Fruit fly (Drosophila melanogaster) whole organism, embryonic: ENCODE data around the gene CG9286.

Experiments used
- Atf3 ChIP-seq: fragments of 200-800 bp; sonication (Bioruptor generic); optimal IDR thresholded peaks from 3 replicates; lab custom pipeline; 2016; ENCODE audit warnings: missing biosample characterization, missing genetic modification characterization
- B-H1 ChIP-seq: fragments of 200-800 bp; sonication (Bioruptor generic); IDR thresholded peaks from 3 replicates; pipeline ENCODE4 v1.3.6; 2022; ENCODE audit warnings: missing biosample characterization, missing genetic modification characterization
- CG10462 ChIP-seq: fragments of 200-800 bp; sonication (Bioruptor generic); optimal IDR thresholded peaks from 2 replicates; lab custom pipeline; 2016; ENCODE audit warnings: missing biosample characterization, missing genetic modification characterization
- CG10543 ChIP-seq: fragments of 200-800 bp; sonication (Bioruptor generic); optimal IDR thresholded peaks from 3 replicates; lab custom pipeline; 2017; ENCODE audit warnings: missing biosample characterization, mild to moderate bottlenecking, missing genetic modification characterization, moderate library complexity
- CG10654 ChIP-seq: fragments of 200-800 bp; sonication (Bioruptor generic); optimal IDR thresholded peaks from 2 replicates; lab custom pipeline; 2016; ENCODE audit warnings: missing biosample characterization, missing genetic modification characterization
- CG10979 ChIP-seq: fragments of 200-800 bp; sonication (Bioruptor generic); optimal IDR thresholded peaks from 2 replicates; lab custom pipeline; 2018; ENCODE audit warnings: missing biosample characterization, mild to moderate bottlenecking, missing genetic modification characterization, moderate library complexity
- CG11723 ChIP-seq: fragments of 200-800 bp; sonication (Bioruptor generic); optimal IDR thresholded peaks from 2 replicates; lab custom pipeline; 2017; ENCODE audit warnings: missing biosample characterization, mild to moderate bottlenecking, missing genetic modification characterization
- CG12769 ChIP-seq: fragments of 200-800 bp; sonication (Bioruptor generic); optimal IDR thresholded peaks from 2 replicates; lab custom pipeline; 2019; ENCODE audit warnings: missing biosample characterization, mild to moderate bottlenecking, missing genetic modification characterization, moderate library complexity
- CG13123 ChIP-seq: fragments of 200-800 bp; sonication (Bioruptor generic); optimal IDR thresholded peaks from 2 replicates; lab custom pipeline; 2016; ENCODE audit warnings: missing biosample characterization, missing genetic modification characterization
- CG13287 ChIP-seq: fragments of 200-800 bp; sonication (Bioruptor generic); IDR thresholded peaks from 2 replicates; pipeline ENCODE4 v1.3.6; 2022; ENCODE audit warnings: missing biosample characterization, missing genetic modification characterization; ENCODE audit not compliant: partially characterized antibody
- CG14014 ChIP-seq: fragments of 200-800 bp; sonication (Bioruptor generic); IDR thresholded peaks from 2 replicates; pipeline ENCODE4 v1.3.6; 2022; ENCODE audit warnings: missing biosample characterization, missing genetic modification characterization
- CG1529 ChIP-seq: fragments of 200-800 bp; sonication (Bioruptor generic); optimal IDR thresholded peaks from 3 replicates; lab custom pipeline; 2018; ENCODE audit warnings: missing biosample characterization, missing genetic modification characterization
- CG17385 ChIP-seq: fragments of 200-800 bp; sonication (Bioruptor generic); optimal IDR thresholded peaks from 3 replicates; lab custom pipeline; 2018; ENCODE audit warnings: missing biosample characterization, mild to moderate bottlenecking, missing genetic modification characterization
- CG17612 ChIP-seq: fragments of 200-800 bp; sonication (Bioruptor generic); IDR thresholded peaks from 2 replicates; pipeline ENCODE4 v1.3.6; 2022; ENCODE audit warnings: missing biosample characterization, missing genetic modification characterization
- CG18476 ChIP-seq: fragments of 200-800 bp; sonication (Bioruptor generic); optimal IDR thresholded peaks from 2 replicates; lab custom pipeline; 2016; ENCODE audit warnings: missing biosample characterization, mild to moderate bottlenecking, missing genetic modification characterization
- CG18619 ChIP-seq: fragments of 200-800 bp; sonication (Bioruptor generic); optimal IDR thresholded peaks from 3 replicates; lab custom pipeline; 2017; ENCODE audit warnings: missing biosample characterization, mild to moderate bottlenecking, missing genetic modification characterization
- CG2678 ChIP-seq: fragments of 200-800 bp; sonication (Bioruptor generic); optimal IDR thresholded peaks from 3 replicates; lab custom pipeline; 2019; ENCODE audit warnings: missing biosample characterization, mild to moderate bottlenecking, missing genetic modification characterization, moderate library complexity
- CG3847 ChIP-seq: fragments of 200-800 bp; sonication (Bioruptor generic); IDR thresholded peaks from 2 replicates; pipeline ENCODE4 v1.3.6; 2022; ENCODE audit warnings: missing biosample characterization, missing genetic modification characterization
- CG42726 ChIP-seq: fragments of 200-800 bp; sonication (Bioruptor generic); IDR thresholded peaks from 2 replicates; pipeline ENCODE4 v1.3.6; 2022; ENCODE audit warnings: missing biosample characterization, missing genetic modification characterization; ENCODE audit not compliant: partially characterized antibody
- CG6791 ChIP-seq: fragments of 200-800 bp; sonication (Bioruptor generic); IDR thresholded peaks from 3 replicates; pipeline ENCODE4 v1.3.6; 2022; ENCODE audit warnings: missing biosample characterization, missing genetic modification characterization; ENCODE audit not compliant: partially characterized antibody
- CG8281 ChIP-seq: fragments of 200-800 bp; sonication (Bioruptor generic); optimal IDR thresholded peaks from 2 replicates; lab custom pipeline; 2018; ENCODE audit warnings: missing biosample characterization, mild to moderate bottlenecking, missing genetic modification characterization, moderate library complexity
- CG9727 ChIP-seq: fragments of 200-800 bp; sonication (Bioruptor generic); optimal IDR thresholded peaks from 3 replicates; lab custom pipeline; 2017; ENCODE audit warnings: missing biosample characterization, mild to moderate bottlenecking, missing genetic modification characterization
- CG9876 ChIP-seq: fragments of 200-800 bp; sonication (Bioruptor generic); optimal IDR thresholded peaks from 2 replicates; lab custom pipeline; 2016; ENCODE audit warnings: missing biosample characterization, missing genetic modification characterization
- HmgZ ChIP-seq: fragments of 200-800 bp; sonication (Bioruptor generic); optimal IDR thresholded peaks from 2 replicates; lab custom pipeline; 2018; ENCODE audit warnings: missing biosample characterization, mild to moderate bottlenecking, missing genetic modification characterization
- Hmr ChIP-seq: fragments of 200-800 bp; sonication (Bioruptor generic); optimal IDR thresholded peaks from 3 replicates; lab custom pipeline; 2017; ENCODE audit warnings: mild to moderate bottlenecking, missing biosample characterization, missing genetic modification reagents, missing genetic modification characterization
- Hmx ChIP-seq: fragments of 200-800 bp; sonication (Bioruptor generic); optimal IDR thresholded peaks from 2 replicates; lab custom pipeline; 2016; ENCODE audit warnings: missing biosample characterization, missing genetic modification characterization
- Kr ChIP-seq: fragments of 200-800 bp; sonication (Bioruptor generic); optimal IDR thresholded peaks from 2 replicates; lab custom pipeline; 2017; ENCODE audit warnings: missing biosample characterization, mild to moderate bottlenecking, missing genetic modification characterization
- MBD-R2 ChIP-seq: fragments of 200-800 bp; sonication (Bioruptor generic); IDR thresholded peaks from 2 replicates; pipeline ENCODE4 v1.3.6; 2022; ENCODE audit warnings: missing biosample characterization, missing genetic modification characterization
- Neu2 ChIP-seq: fragments of 200-800 bp; sonication (Bioruptor generic); optimal IDR thresholded peaks from 3 replicates; lab custom pipeline; 2016; ENCODE audit warnings: missing biosample characterization, missing genetic modification characterization, borderline replicate concordance
- Rfx ChIP-seq: fragments of 200-800 bp; sonication (Bioruptor generic); IDR thresholded peaks from 2 replicates; pipeline ENCODE4 v1.3.6; 2022; ENCODE audit warnings: missing biosample characterization, missing genetic modification characterization
- Side ChIP-seq: fragments of 200-800 bp; sonication (Bioruptor generic); optimal IDR thresholded peaks from 2 replicates; lab custom pipeline; 2016; ENCODE audit warnings: missing biosample characterization, missing genetic modification characterization
- Sox102F ChIP-seq: fragments of 200-800 bp; sonication (Bioruptor generic); optimal IDR thresholded peaks from 2 replicates; lab custom pipeline; 2018; ENCODE audit warnings: missing biosample characterization, mild to moderate bottlenecking, missing genetic modification characterization, moderate library complexity
- Xbp1 ChIP-seq: fragments of 200-800 bp; sonication (Bioruptor generic); optimal IDR thresholded peaks from 3 replicates; lab custom pipeline; 2016; ENCODE audit warnings: missing biosample characterization, mild to moderate bottlenecking, missing genetic modification characterization
- amos ChIP-seq: fragments of 200-800 bp; sonication (Bioruptor generic); IDR thresholded peaks from 2 replicates; pipeline ENCODE4 v1.3.6; 2022; ENCODE audit warnings: missing biosample characterization, missing genetic modification characterization; ENCODE audit not compliant: partially characterized antibody
- bbx ChIP-seq: fragments of 200-800 bp; sonication (Bioruptor generic); IDR thresholded peaks from 2 replicates; pipeline ENCODE4 v1.3.6; 2022; ENCODE audit warnings: missing biosample characterization, missing genetic modification characterization; ENCODE audit not compliant: partially characterized antibody
- bsh ChIP-seq, 2 experiments: fragments of 200-800 bp; sonication (Bioruptor generic); optimal IDR thresholded peaks; 2 replicates each; lab custom pipeline; 2017 to 2018; ENCODE audit warnings: mild to moderate bottlenecking in 2 of 2, missing biosample characterization in 2 of 2, missing genetic modification characterization in 2 of 2, moderate library complexity in 1 of 2
- caup ChIP-seq: fragments of 200-800 bp; sonication (Bioruptor generic); optimal IDR thresholded peaks from 3 replicates; lab custom pipeline; 2017; ENCODE audit warnings: missing biosample characterization, mild to moderate bottlenecking, missing genetic modification characterization, moderate library complexity; ENCODE audit not compliant: severe bottlenecking
- gcm ChIP-seq: fragments of 200-800 bp; sonication (Bioruptor generic); optimal IDR thresholded peaks from 2 replicates; lab custom pipeline; 2019; ENCODE audit warnings: missing biosample characterization, mild to moderate bottlenecking, missing genetic modification characterization, moderate library complexity
- grau ChIP-seq: fragments of 200-800 bp; optimal IDR thresholded peaks from 3 replicates; lab custom pipeline; 2019; ENCODE audit warnings: missing biosample characterization, mild to moderate bottlenecking, missing genetic modification characterization, moderate library complexity
- lov ChIP-seq, 2 experiments: fragments of 200-800 bp in 1 of 2; fragments of >200 bp in 1 of 2; sonication (Bioruptor generic) in 1 of 2; IDR thresholded peaks in 1 of 2; optimal IDR thresholded peaks in 1 of 2; 2 replicates in 1 of 2; 3 replicates in 1 of 2; pipeline versions ENCODE4 v1.3.6 to Lab custom; 2017 to 2022; ENCODE audit warnings: missing biosample characterization in 1 of 2, missing genetic modification characterization in 1 of 2
- nerfin-1 ChIP-seq: fragments of 200-800 bp; sonication (Bioruptor generic); optimal IDR thresholded peaks from 3 replicates; lab custom pipeline; 2019; ENCODE audit warnings: missing biosample characterization, mild to moderate bottlenecking, missing genetic modification characterization, moderate library complexity
- nerfin-2 ChIP-seq: fragments of 200-800 bp; sonication (Bioruptor generic); IDR thresholded peaks from 2 replicates; pipeline ENCODE4 v1.3.6; 2022; ENCODE audit warnings: missing biosample characterization, missing genetic modification characterization; ENCODE audit not compliant: partially characterized antibody
- sim ChIP-seq: fragments of 200-800 bp; sonication (Bioruptor generic); IDR thresholded peaks from 2 replicates; pipeline ENCODE4 v1.3.6; 2022; ENCODE audit warnings: missing biosample characterization, missing genetic modification characterization
- sisA ChIP-seq: fragments of 200-800 bp; sonication (Bioruptor generic); IDR thresholded peaks from 2 replicates; pipeline ENCODE4 v1.3.6; 2022; ENCODE audit warnings: missing biosample characterization, missing genetic modification characterization
- slbo ChIP-seq: fragments of 200-800 bp; sonication (Bioruptor generic); IDR thresholded peaks from 2 replicates; pipeline ENCODE4 v1.3.6; 2022; ENCODE audit warnings: missing biosample characterization, missing genetic modification characterization
- tio ChIP-seq: fragments of 200-800 bp; sonication (Bioruptor generic); optimal IDR thresholded peaks from 2 replicates; lab custom pipeline; 2017; ENCODE audit warnings: missing biosample characterization, missing genetic modification characterization, inconsistent platforms
- toy ChIP-seq: fragments of 200-800 bp; sonication (Bioruptor generic); IDR thresholded peaks from 2 replicates; pipeline ENCODE4 v1.3.6; 2022; ENCODE audit warnings: missing biosample characterization, missing genetic modification characterization
- usp ChIP-seq: fragments of >200 bp; optimal IDR thresholded peaks from 2 replicates; lab custom pipeline; 2017; ENCODE audit warnings: missing biosample characterization, missing genetic modification characterization

The CG9286 gene

dm6 chr3R:13802057-13802817 is 21.5 kb downstream of the CG9286 start (continued):
- TF ChIP-seq bbx (GFP tag; lab: Robert Waterston, UW) = no peak
- TF ChIP-seq CG18476 (GFP tag; lab: Kevin White, UChicago) = no peak
- no peak for TF ChIP-seq tio (GFP tag; lab: Kevin White, UChicago)
- no peak for TF ChIP-seq amos (GFP tag; lab: Robert Waterston, UW)
- TF ChIP-seq Hmr (GFP tag; lab: Kevin White, UChicago) = peak; percentile 28
- TF ChIP-seq CG14014 (GFP tag; lab: Robert Waterston, UW) = no peak
- TF ChIP-seq lov (optimal IDR thresholded peaks at IDR 0.05; lab: Kevin White, UChicago) = no peak
- no peak for TF ChIP-seq lov (GFP tag; IDR thresholded peaks at IDR 0.05; lab: Robert Waterston, UW)
- TF ChIP-seq CG9727 (GFP tag; lab: Kevin White, UChicago) = no peak
- peak; percentile 27; the same call in 1 of the 3 replicates for TF ChIP-seq CG6791 (GFP tag; lab: Robert Waterston, UW)
- TF ChIP-seq toy (GFP tag; lab: Robert Waterston, UW) = no peak
- no peak for TF ChIP-seq slbo
- TF ChIP-seq CG11723 (GFP tag; lab: Kevin White, UChicago) = no peak
- no peak for TF ChIP-seq CG1529 (GFP tag; lab: Kevin White, UChicago)
- peak; percentile 44 for TF ChIP-seq caup (GFP tag; lab: Kevin White, UChicago)
- TF ChIP-seq CG10654 (GFP tag; lab: Kevin White, UChicago) = no peak
- no peak for TF ChIP-seq CG10462
- no peak for TF ChIP-seq Neu2 (GFP tag; lab: Kevin White, UChicago)
- TF ChIP-seq nerfin-1 (tag; lab: Kevin White, UChicago) = peak; percentile 97
- no peak for TF ChIP-seq gcm (GFP tag; lab: Kevin White, UChicago)
- no peak for TF ChIP-seq CG17385 (GFP tag; lab: Kevin White, UChicago)
- TF ChIP-seq B-H1 (GFP tag; lab: Robert Waterston, UW) = no peak
- TF ChIP-seq Kr (GFP tag; lab: Kevin White, UChicago) = no peak
- no peak for TF ChIP-seq CG9876 (GFP tag; lab: Kevin White, UChicago)
- TF ChIP-seq nerfin-2 (GFP tag; lab: Robert Waterston, UW) = no peak
- no peak for TF ChIP-seq CG2678
- no peak for TF ChIP-seq HmgZ
- TF ChIP-seq CG13123 (GFP tag; lab: Kevin White, UChicago) = no peak
- no peak for TF ChIP-seq sisA
- TF ChIP-seq Side (GFP tag; lab: Kevin White, UChicago) = no peak
- TF ChIP-seq CG3847 (GFP tag; lab: Robert Waterston, UW) = no peak
- TF ChIP-seq CG10543 (GFP tag; lab: Kevin White, UChicago) = peak; percentile 44
- no peak for TF ChIP-seq sim
- peak; percentile 35; the same call in 1 of the 2 replicates for TF ChIP-seq Rfx (GFP tag; lab: Robert Waterston, UW)
- no peak for TF ChIP-seq grau (tag; lab: Kevin White, UChicago)
- TF ChIP-seq CG10979 (tag; lab: Kevin White, UChicago) = no peak
- no peak for TF ChIP-seq Xbp1 (GFP tag; lab: Kevin White, UChicago)
- TF ChIP-seq bsh (GFP tag; optimal IDR thresholded peaks at IDR 0.05; lab: Kevin White, UChicago) = no peak
- peak; percentile 17 for TF ChIP-seq Atf3 (GFP tag; lab: Kevin White, UChicago)
- no peak for TF ChIP-seq MBD-R2 (GFP tag; lab: Robert Waterston, UW)
- no peak for TF ChIP-seq CG42726 (GFP tag; lab: Robert Waterston, UW)
- TF ChIP-seq Hmx (GFP tag; lab: Kevin White, UChicago) = no peak
- TF ChIP-seq CG17612 (GFP tag; lab: Robert Waterston, UW) = no peak
- no peak for TF ChIP-seq usp (GFP tag; lab: Kevin White, UChicago)
- TF ChIP-seq CG18619 (GFP tag; lab: Kevin White, UChicago) = no peak
- no peak; the same call in 1 of the 2 replicates for TF ChIP-seq CG13287 (GFP tag; lab: Robert Waterston, UW)
- no peak for TF ChIP-seq Sox102F (GFP tag; lab: Kevin White, UChicago)
- no peak for TF ChIP-seq CG8281 (tag; lab: Kevin White, UChicago)
- peak; percentile 67 for TF ChIP-seq CG12769 (tag; lab: Kevin White, UChicago)
